Fruit fly (Drosophila melanogaster): Measurements from ENCODE around the gene Xport-A.

DNA sequence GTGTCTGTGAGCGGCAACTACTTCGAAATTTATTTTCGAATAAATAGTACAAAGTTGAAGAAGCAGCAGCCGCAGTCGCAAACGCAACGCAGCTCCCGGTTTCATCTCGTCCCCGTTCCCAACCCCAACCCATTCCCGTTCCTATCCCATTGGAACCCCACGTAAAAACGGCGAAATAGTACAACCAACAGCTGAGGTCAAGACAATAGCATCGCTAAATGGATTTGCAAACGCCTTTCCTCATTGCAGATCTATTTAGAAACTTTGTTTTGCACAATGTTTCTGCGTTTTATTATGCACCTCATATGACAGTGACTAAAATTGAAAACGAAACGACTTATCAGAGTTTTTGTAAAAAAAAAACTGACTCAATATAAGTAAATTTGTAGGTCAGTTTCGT, 23.8 kb downstream of the Xport-A start:
- TF ChIP-seq CG9705 (GFP tag; optimal IDR thresholded peaks at IDR 0.05) (no peak), dmrt93B (GFP tag; optimal IDR thresholded peaks at IDR 0.05) (no peak), fru (GFP tag; optimal IDR thresholded peaks at IDR 0.05) (no peak), lola (GFP tag; optimal IDR thresholded peaks at IDR 0.05) (no peak), OdsH (GFP tag; optimal IDR thresholded peaks at IDR 0.05) (no peak), psq (GFP tag; optimal IDR thresholded peaks at IDR 0.05) (no peak)

All from whole organism, wandering third instar larva.